Fruit fly (Drosophila melanogaster): ENCODE results near the gene Gr22d.

Gene Gr22d

DNA sequence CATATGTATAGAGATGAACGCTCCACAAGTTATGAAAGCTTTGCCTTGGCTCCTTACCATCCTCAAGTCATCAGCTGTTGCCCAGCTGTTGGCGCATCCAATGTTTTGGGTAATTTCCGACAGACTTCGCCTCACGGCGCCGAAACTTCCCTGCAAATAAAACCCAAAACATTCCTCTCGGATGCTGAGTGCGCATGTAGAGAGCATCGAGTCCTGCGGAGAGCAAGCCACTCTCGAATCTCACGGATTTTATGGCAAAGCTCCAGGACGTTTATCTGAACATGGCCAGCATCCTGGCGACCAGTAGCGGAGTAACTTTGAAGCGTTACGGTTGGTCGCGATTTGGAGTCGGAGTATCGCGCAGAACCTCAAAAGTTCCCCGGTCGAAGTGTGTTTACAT is 46.1 kb upstream of the Gr22d start, which contains the start of gene wry (continued):
- no peak for TF ChIP-seq CG10543 (GFP tag; optimal IDR thresholded peaks at IDR 0.05)
- TF ChIP-seq CG3838 (GFP tag; optimal IDR thresholded peaks at IDR 0.05): no peak
- no peak for TF ChIP-seq caup (GFP tag; optimal IDR thresholded peaks at IDR 0.05; ENCODE audit: severe bottlenecking)
- no peak for TF ChIP-seq Fer3 (tag; optimal IDR thresholded peaks at IDR 0.05)
- TF ChIP-seq crp (GFP tag; optimal IDR thresholded peaks at IDR 0.05): peak in 1 of 2 experiments; percentile 43
- peak; percentile 16 for TF ChIP-seq Jarid2 (GFP tag; optimal IDR thresholded peaks at IDR 0.05)
- TF ChIP-seq dysf (GFP tag; IDR thresholded peaks at IDR 0.05): no peak
- TF ChIP-seq zfh2 (GFP tag; optimal IDR thresholded peaks at IDR 0.05): no peak
- TF ChIP-seq Pdp1 (GFP tag; optimal IDR thresholded peaks at IDR 0.05): no peak
- no peak for TF ChIP-seq bab2 (GFP tag; optimal IDR thresholded peaks at IDR 0.05)
- TF ChIP-seq Med (GFP tag): peak; percentile 6
- TF ChIP-seq phol (tag; optimal IDR thresholded peaks at IDR 0.05): no peak
- no peak for TF ChIP-seq HLH4C (GFP tag; IDR thresholded peaks at IDR 0.05; ENCODE audit: partially characterized antibody)
- no peak for TF ChIP-seq btn (GFP tag; optimal IDR thresholded peaks at IDR 0.05)
- TF ChIP-seq scrt (GFP tag; optimal IDR thresholded peaks at IDR 0.05): peak; percentile 77
- TF ChIP-seq CG5245 (GFP tag; optimal IDR thresholded peaks at IDR 0.05): no peak
- TF ChIP-seq Deaf1 (tag; optimal IDR thresholded peaks at IDR 0.05): peak; percentile 26
- no peak for TF ChIP-seq CG7839 (tag; optimal IDR thresholded peaks at IDR 0.05)
- TF ChIP-seq tgo (GFP tag; IDR thresholded peaks at IDR 0.05): no peak
- no peak for TF ChIP-seq Lhr (GFP tag; optimal IDR thresholded peaks at IDR 0.05)
- no peak for TF ChIP-seq CG7928 (GFP tag; optimal IDR thresholded peaks at IDR 0.05)
- TF ChIP-seq pan (optimal IDR thresholded peaks at IDR 0.05): no peak
- TF ChIP-seq pan (GFP tag; optimal IDR thresholded peaks at IDR 0.05 in 1 of 2, IDR thresholded peaks at IDR 0.05 in 1 of 2): no peak

DNA sequence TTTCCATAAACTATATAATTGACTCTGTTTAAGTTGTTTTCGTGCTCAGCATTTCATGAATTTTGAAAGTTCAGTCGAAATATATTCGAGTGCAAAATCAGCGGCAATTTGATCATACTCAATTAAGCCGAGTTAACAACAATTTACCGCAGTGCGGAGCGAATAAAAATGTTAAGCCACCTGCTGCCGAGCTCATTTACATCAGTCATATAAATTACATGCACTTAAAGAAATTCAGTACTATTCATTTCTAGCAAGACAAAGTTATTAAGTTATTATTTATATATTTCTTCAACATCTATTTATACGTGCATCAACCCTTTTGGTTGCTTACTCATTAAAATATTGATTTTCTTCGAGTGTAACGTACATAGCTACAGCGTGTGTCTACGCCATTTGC is 42.3 kb upstream of the Gr22d start, which contains the start of gene c-cup:
c-cup (minus strand) TSS at position 101 of the 400 bp plus-strand sequence.
- no peak for TF ChIP-seq CG18619 (GFP tag; optimal IDR thresholded peaks at IDR 0.05)
- TF ChIP-seq kah (GFP tag; optimal IDR thresholded peaks at IDR 0.05): no peak
- TF ChIP-seq CG32532 (GFP tag; IDR thresholded peaks at IDR 0.05): 0 out of 2 replicates have a peak, but pooled peaks have one; percentile 11

DNA sequence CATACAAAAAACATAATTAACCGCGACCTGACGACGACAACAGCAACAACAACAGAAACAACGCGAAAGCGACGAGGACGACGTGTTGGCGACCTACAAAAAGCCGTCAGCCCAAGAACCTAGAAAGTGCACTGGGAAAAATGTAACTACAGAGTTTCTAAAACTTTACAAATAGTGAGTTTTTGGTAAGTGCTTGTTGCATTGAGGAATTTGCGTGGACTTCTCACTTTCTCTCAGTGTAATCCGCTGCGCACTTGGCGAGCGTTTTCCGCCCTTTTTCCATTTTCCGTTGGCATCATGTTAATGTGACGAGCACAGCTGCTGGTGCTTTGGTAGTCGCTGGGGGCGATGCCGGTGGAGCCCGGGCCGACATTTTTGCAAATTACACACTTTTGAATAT is 38.1 kb upstream of the Gr22d start:
- TF ChIP-seq Antp (GFP tag; optimal IDR thresholded peaks at IDR 0.05): no peak
- TF ChIP-seq CG12769 (tag; optimal IDR thresholded peaks at IDR 0.05): no peak
- peak; percentile 24; the same call in 1 of the 2 replicates for TF ChIP-seq NFAT (GFP tag; IDR thresholded peaks at IDR 0.05)
- no peak for TF ChIP-seq pfk (GFP tag; optimal IDR thresholded peaks at IDR 0.05)
- TF ChIP-seq peb (GFP tag; IDR thresholded peaks at IDR 0.05): no peak
- peak; percentile 26 for TF ChIP-seq Hmr (GFP tag; optimal IDR thresholded peaks at IDR 0.05)
- TF ChIP-seq Med (GFP tag): no peak
- peak; percentile 55 for TF ChIP-seq slbo (GFP tag; IDR thresholded peaks at IDR 0.05)
- no peak for TF ChIP-seq CG10366 (GFP tag; IDR thresholded peaks at IDR 0.05)
- no peak for TF ChIP-seq CG3995 (GFP tag; optimal IDR thresholded peaks at IDR 0.05)
- peak; percentile 38 for TF ChIP-seq CG9932 (GFP tag; IDR thresholded peaks at IDR 0.05)
- TF ChIP-seq Sin3A (optimal IDR thresholded peaks at IDR 0.05): no peak
- TF ChIP-seq CG2120 (GFP tag; optimal IDR thresholded peaks at IDR 0.05): peak; percentile 51
- no peak for TF ChIP-seq prd (optimal IDR thresholded peaks at IDR 0.05)
- TF ChIP-seq prd (GFP tag; IDR thresholded peaks at IDR 0.05): peak; percentile 14; the same call in 1 of the 3 replicates
- no peak for TF ChIP-seq Trl (optimal IDR thresholded peaks at IDR 0.05)
- no peak for TF ChIP-seq Trl (GFP tag; optimal IDR thresholded peaks at IDR 0.05)
- no peak for TF ChIP-seq CG12155 (GFP tag; optimal IDR thresholded peaks at IDR 0.05)
- TF ChIP-seq CG9876 (GFP tag; optimal IDR thresholded peaks at IDR 0.05): no peak
- TF ChIP-seq CG9215 (GFP tag; IDR thresholded peaks at IDR 0.05): peak; percentile 27; the same call in 1 of the 2 replicates
- no peak for TF ChIP-seq CG15601 (tag; optimal IDR thresholded peaks at IDR 0.05)
- TF ChIP-seq z (GFP tag; IDR thresholded peaks at IDR 0.05): no peak
- no peak for TF ChIP-seq Hey (tag; optimal IDR thresholded peaks at IDR 0.05)
- no peak for TF ChIP-seq CG4707 (GFP tag; optimal IDR thresholded peaks at IDR 0.05)
- TF ChIP-seq CG13624 (GFP tag; optimal IDR thresholded peaks at IDR 0.05): no peak
- no peak for TF ChIP-seq CG9609 (GFP tag; optimal IDR thresholded peaks at IDR 0.05)

Measured in whole organism, embryonic.